Worm (Caenorhabditis elegans) whole organism, midembryonic: ENCODE data around the gene srlf-13.

Experiments used
- klf-2 ChIP-seq: fragments of 200-800 bp; sonication (Bioruptor generic); conservative IDR thresholded peaks from 2 replicates; pipeline ENCODE4 v1.3.6; 2022; ENCODE audit warnings: missing genetic modification reagents, missing genetic modification characterization, missing compliant biosample characterization
- tab-1 ChIP-seq: fragments of 200-800 bp; sonication (Bioruptor generic); IDR thresholded peaks from 2 replicates; pipeline ENCODE4 v1.3.6; 2022; ENCODE audit warnings: missing genetic modification characterization, missing compliant biosample characterization

- TF ChIP-seq tab-1 (GFP tag; lab: Robert Waterston, UW) (0 out of 2 replicates have a peak, but pooled peaks have one; percentile 4), klf-2 (no peak)
Measured at ce11 chrIV:10867370-10868146, 28.9 kb downstream of the srlf-13 start.
